Fruit fly (Drosophila melanogaster): ENCODE data around the gene MnM.

- TF ChIP-seq CG9948 (tag; optimal IDR thresholded peaks at IDR 0.05) (no peak), CG12605 (GFP tag; IDR thresholded peaks at IDR 0.05) (no peak), Pif1B (GFP tag; optimal IDR thresholded peaks at IDR 0.05) (no peak), CG34367 (tag; optimal IDR thresholded peaks at IDR 0.05) (no peak), EcR (GFP tag; optimal IDR thresholded peaks at IDR 0.05) (no peak), CG10348 (GFP tag; IDR thresholded peaks at IDR 0.05) (no peak), D1 (tag; optimal IDR thresholded peaks at IDR 0.05) (no peak), CG32121 (GFP tag; IDR thresholded peaks at IDR 0.05) (no peak), gl (tag; optimal IDR thresholded peaks at IDR 0.05) (no peak), CG17806 (tag; optimal IDR thresholded peaks at IDR 0.05) (no peak), CG13204 (GFP tag; optimal IDR thresholded peaks at IDR 0.05) (no peak), CG8159 (tag; optimal IDR thresholded peaks at IDR 0.05) (no peak), CG15710 (tag; optimal IDR thresholded peaks at IDR 0.05) (no peak)
Observed at dm6 chr3L:3203062-3203461, 24.7 kb upstream of the MnM start, which contains the start of gene CG32271.
